Worm (Caenorhabditis elegans) whole organism, L2 larva: ENCODE data around the gene F13H8.1.
A peak's percentile ranks its signal among the peaks of the same experiment; 100 is the strongest.

Experiments
- C34F6.9 ChIP-seq: fragments of 150-350 bp; optimal IDR thresholded peaks from 2 replicates; lab custom pipeline; 2014; ENCODE audit warnings: missing biosample characterization, missing genetic modification characterization
- F13H6.1 ChIP-seq: sonication (generic microtip); optimal IDR thresholded peaks from 2 replicates; lab custom pipeline; 2016; ENCODE audit warnings: missing genetic modification characterization, missing compliant biosample characterization
- R02D3.7 ChIP-seq: fragments of 150-350 bp; optimal IDR thresholded peaks from 2 replicates; lab custom pipeline; 2014; ENCODE audit warnings: missing biosample characterization, missing genetic modification characterization
- Y55F3AM.14 ChIP-seq: fragments of 200-800 bp; sonication (Bioruptor generic); optimal IDR thresholded peaks from 2 replicates; lab custom pipeline; 2018; ENCODE audit warnings: mild to moderate bottlenecking, missing genetic modification characterization, missing compliant biosample characterization
- ZK546.5 ChIP-seq: sonication (generic microtip); optimal IDR thresholded peaks from 2 replicates; lab custom pipeline; 2017; ENCODE audit warnings: missing biosample characterization, missing genetic modification characterization
- alr-1 ChIP-seq: fragments of 150-350 bp; optimal IDR thresholded peaks from 2 replicates; lab custom pipeline; 2014; ENCODE audit warnings: missing biosample characterization, missing genetic modification characterization
- aly-2 ChIP-seq: fragments of 150-350 bp; optimal IDR thresholded peaks from 2 replicates; lab custom pipeline; 2014; ENCODE audit warnings: missing biosample characterization, missing genetic modification characterization
- ceh-16 ChIP-seq: fragments of 150-350 bp; optimal IDR thresholded peaks from 2 replicates; lab custom pipeline; 2014; ENCODE audit warnings: missing biosample characterization, missing genetic modification characterization
- ceh-82 ChIP-seq: fragments of 150-350 bp; optimal IDR thresholded peaks from 2 replicates; lab custom pipeline; 2014; ENCODE audit warnings: missing biosample characterization, missing genetic modification characterization
- crh-2 ChIP-seq: sonication (generic microtip); optimal IDR thresholded peaks from 2 replicates; lab custom pipeline; 2017; ENCODE audit warnings: missing biosample characterization, missing genetic modification characterization
- dmd-4 ChIP-seq: sonication (generic microtip); optimal IDR thresholded peaks from 2 replicates; lab custom pipeline; 2017; ENCODE audit warnings: missing biosample characterization, missing genetic modification characterization
- egl-27 ChIP-seq: sonication (generic microtip); optimal IDR thresholded peaks from 3 replicates; lab custom pipeline; 2017; ENCODE audit warnings: missing biosample characterization, missing genetic modification reagents, missing genetic modification characterization
- elt-1 ChIP-seq: fragments of 150-350 bp; optimal IDR thresholded peaks from 2 replicates; lab custom pipeline; 2014; ENCODE audit warnings: missing biosample characterization, missing genetic modification characterization
- fos-1 ChIP-seq: fragments of 150-350 bp; optimal IDR thresholded peaks from 2 replicates; lab custom pipeline; 2014; ENCODE audit warnings: missing biosample characterization, missing genetic modification characterization
- gmeb-1 ChIP-seq: fragments of 150-350 bp; optimal IDR thresholded peaks from 2 replicates; lab custom pipeline; 2014; ENCODE audit warnings: missing biosample characterization, missing genetic modification characterization
- lin-11 ChIP-seq: fragments of 150-350 bp; sonication (generic microtip); optimal IDR thresholded peaks from 2 replicates; lab custom pipeline; 2014; ENCODE audit warnings: missing biosample characterization, missing genetic modification characterization, inconsistent platforms, mixed read lengths
- lin-13 ChIP-seq: fragments of 150-350 bp; optimal IDR thresholded peaks from 2 replicates; lab custom pipeline; 2014; ENCODE audit warnings: missing biosample characterization, missing genetic modification reagents, missing genetic modification characterization
- lin-39 ChIP-seq: fragments of 150-350 bp; optimal IDR thresholded peaks from 2 replicates; lab custom pipeline; 2014; ENCODE audit warnings: missing biosample characterization, missing genetic modification reagents, missing genetic modification characterization
- lsy-2 ChIP-seq, 2 experiments: fragments of 150-350 bp in 1 of 2; sonication (generic microtip) in 1 of 2; optimal IDR thresholded peaks; 2 replicates each; lab custom pipeline; 2014 to 2017; ENCODE audit warnings: missing biosample characterization in 2 of 2, missing genetic modification characterization in 2 of 2
- mab-5 ChIP-seq: fragments of 150-350 bp; optimal IDR thresholded peaks from 2 replicates; lab custom pipeline; 2014; ENCODE audit warnings: missing biosample characterization, missing genetic modification characterization
- mbf-1 ChIP-seq: sonication (generic microtip); optimal IDR thresholded peaks from 2 replicates; lab custom pipeline; 2017; ENCODE audit warnings: missing biosample characterization, missing genetic modification characterization
- mdl-1 ChIP-seq, 2 experiments: fragments of 150-350 bp in 1 of 2; sonication (generic microtip) in 1 of 2; optimal IDR thresholded peaks; 2 replicates each; lab custom pipeline; 2017; ENCODE audit warnings: missing biosample characterization in 2 of 2, missing genetic modification characterization in 2 of 2
- nhr-11 ChIP-seq: fragments of 150-350 bp; optimal IDR thresholded peaks from 2 replicates; lab custom pipeline; 2014; ENCODE audit warnings: missing biosample characterization, missing genetic modification characterization
- nhr-12 ChIP-seq: fragments of 150-350 bp; optimal IDR thresholded peaks from 2 replicates; lab custom pipeline; 2014; ENCODE audit warnings: missing biosample characterization, missing genetic modification characterization
- nhr-21 ChIP-seq: fragments of 150-350 bp; optimal IDR thresholded peaks from 2 replicates; lab custom pipeline; 2014; ENCODE audit warnings: missing biosample characterization, missing genetic modification characterization
- nhr-23 ChIP-seq: fragments of 150-350 bp; optimal IDR thresholded peaks from 2 replicates; lab custom pipeline; 2014; ENCODE audit warnings: missing biosample characterization, missing genetic modification reagents, missing genetic modification characterization
- nhr-237 ChIP-seq: fragments of 150-350 bp; optimal IDR thresholded peaks from 2 replicates; lab custom pipeline; 2014; ENCODE audit warnings: missing biosample characterization, missing genetic modification characterization
- nhr-25 ChIP-seq: fragments of 150-350 bp; sonication (generic microtip); optimal IDR thresholded peaks from 3 replicates; lab custom pipeline; 2014; ENCODE audit warnings: missing biosample characterization, missing genetic modification characterization
- peb-1 ChIP-seq: fragments of 150-350 bp; optimal IDR thresholded peaks from 2 replicates; lab custom pipeline; 2014; ENCODE audit warnings: missing biosample characterization, missing genetic modification characterization
- sem-4 ChIP-seq: fragments of 150-350 bp; optimal IDR thresholded peaks from 2 replicates; lab custom pipeline; 2014; ENCODE audit warnings: missing biosample characterization, missing genetic modification reagents, missing genetic modification characterization
- skn-1 ChIP-seq: sonication (generic microtip); optimal IDR thresholded peaks from 2 replicates; lab custom pipeline; 2017; ENCODE audit warnings: missing biosample characterization, missing genetic modification characterization
- sma-9 ChIP-seq, 2 experiments: fragments of 150-350 bp in 1 of 2; sonication (generic microtip) in 1 of 2; optimal IDR thresholded peaks; 2 replicates each; lab custom pipeline; 2014 to 2016; ENCODE audit warnings: missing genetic modification characterization in 2 of 2, mild to moderate bottlenecking in 1 of 2, missing biosample characterization in 1 of 2, missing compliant biosample characterization in 1 of 2, missing genetic modification reagents in 1 of 2, moderate library complexity in 1 of 2
- snpc-4 ChIP-seq: fragments of 150-350 bp; optimal IDR thresholded peaks from 2 replicates; lab custom pipeline; 2014; ENCODE audit warnings: missing biosample characterization, missing genetic modification characterization
- unc-55 ChIP-seq: fragments of 150-350 bp; sonication (generic microtip); optimal IDR thresholded peaks from 3 replicates; lab custom pipeline; 2014; ENCODE audit warnings: missing biosample characterization, missing genetic modification reagents, missing genetic modification characterization
- unc-62 ChIP-seq: fragments of 150-350 bp; optimal IDR thresholded peaks from 2 replicates; lab custom pipeline; 2014; ENCODE audit warnings: missing biosample characterization, missing genetic modification reagents, missing genetic modification characterization
- ztf-1 ChIP-seq: fragments of 200-800 bp; sonication (Bioruptor generic); conservative IDR thresholded peaks from 2 replicates; pipeline ENCODE4 v1.3.6; 2022; ENCODE audit warnings: missing genetic modification characterization, missing compliant biosample characterization
- ztf-11 ChIP-seq: sonication (generic microtip); optimal IDR thresholded peaks from 2 replicates; lab custom pipeline; 2017; ENCODE audit warnings: missing biosample characterization, missing genetic modification characterization
- ztf-4 ChIP-seq: fragments of 150-350 bp; optimal IDR thresholded peaks from 2 replicates; lab custom pipeline; 2014; ENCODE audit warnings: missing biosample characterization, missing genetic modification characterization

The F13H8.1 gene

DNA sequence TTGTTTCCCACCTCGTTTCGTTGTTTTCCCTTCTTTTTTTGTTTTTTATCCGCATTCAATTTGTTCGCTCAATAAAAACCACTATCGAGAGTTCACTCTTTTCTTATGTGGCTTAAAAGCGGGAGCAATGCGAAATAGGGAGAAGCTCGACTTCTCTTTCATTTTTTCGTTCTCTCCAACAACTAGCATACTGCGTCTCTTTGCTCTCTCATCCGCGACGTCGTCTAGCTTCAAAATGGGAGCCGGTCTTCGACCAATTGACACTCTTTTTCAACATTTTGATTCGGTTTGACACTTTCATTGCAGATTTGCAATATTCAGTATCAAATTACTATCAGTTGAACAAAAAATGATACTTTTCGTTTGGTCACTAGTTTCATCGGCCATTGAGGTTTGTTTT, 9.3 kb upstream of the F13H8.1 start, which contains the start of gene bpl-1:
Gene bpl-1, plus strand, starts transcription at position 301 of the 400 bp plus-strand sequence.
- TF ChIP-seq C34F6.9 (tag; lab: Kevin White, UChicago) (peak; percentile 26), unc-55 (GFP tag; lab: Kevin White, UChicago) (peak; percentile 13), nhr-23 (no peak), aly-2 (tag; lab: Kevin White, UChicago) (no peak), nhr-237 (no peak), lin-39 (tag; lab: Kevin White, UChicago) (no peak), nhr-11 (tag; lab: Kevin White, UChicago) (no peak)

DNA sequence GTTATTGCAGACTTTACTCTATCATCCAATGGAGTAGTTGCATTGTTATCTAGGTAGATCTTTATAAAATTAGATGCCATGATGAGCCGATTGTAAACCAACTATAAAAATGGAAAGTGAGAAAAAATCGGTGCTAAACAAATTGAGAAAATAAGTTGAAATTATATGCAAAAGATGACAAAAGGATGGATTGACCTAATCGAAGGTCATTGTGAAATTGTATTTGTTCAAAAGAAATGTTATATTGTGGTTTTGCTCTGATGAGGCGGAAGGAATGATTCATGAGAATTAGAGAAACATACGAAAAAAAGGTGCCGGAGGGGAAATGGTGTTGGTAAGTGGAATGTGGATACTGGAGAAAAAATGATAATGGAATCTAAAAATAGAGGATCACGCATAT, 2.2 kb upstream of the F13H8.1 start, which contains the start of gene scly-1:
Gene scly-1, minus strand, starts transcription at position 101 of the 400 bp plus-strand sequence.
- TF ChIP-seq ceh-16 (tag; lab: Kevin White, UChicago) (no peak), ztf-11 (tag; lab: Kevin White, UChicago) (no peak), ztf-1 (GFP tag; lab: Robert Waterston, UW) (no peak), elt-1 (no peak), nhr-11 (tag; lab: Kevin White, UChicago) (no peak), lin-13 (GFP tag; lab: Kevin White, UChicago) (no peak), gmeb-1 (tag; lab: Kevin White, UChicago) (no peak), peb-1 (no peak), crh-2 (no peak), mbf-1 (tag; lab: Kevin White, UChicago) (no peak), sem-4 (tag; lab: Kevin White, UChicago) (no peak), lin-11 (tag; lab: Kevin White, UChicago) (no peak), lsy-2 (tag; optimal IDR thresholded peaks at IDR 0.05; lab: Kevin White, UChicago) (no peak), nhr-25 (tag; lab: Kevin White, UChicago) (no peak), nhr-23 (no peak), lin-39 (tag; lab: Kevin White, UChicago) (no peak), skn-1 (tag; lab: Kevin White, UChicago) (no peak), dmd-4 (tag; lab: Kevin White, UChicago) (no peak)
- TF ChIP-seq, all 48 proteins: peak for 0

DNA sequence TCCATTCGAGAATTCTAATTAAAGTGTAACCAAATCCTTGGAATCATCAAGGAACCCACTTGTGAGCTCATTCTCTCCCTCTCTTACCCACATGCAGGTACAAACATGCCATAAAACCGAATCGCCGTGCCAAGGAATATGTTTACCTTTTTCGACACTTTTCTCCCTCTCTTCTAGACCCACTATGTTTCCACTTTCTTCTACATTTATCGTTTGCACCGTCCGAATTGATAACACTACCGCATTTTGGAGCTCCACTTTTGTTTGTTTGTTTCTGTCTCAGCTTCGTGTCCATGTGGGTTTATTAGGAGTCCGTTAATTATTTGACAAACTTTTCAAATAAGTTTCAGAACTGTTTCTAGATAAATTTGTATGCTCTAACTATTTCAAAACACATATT, 1.3 kb upstream of the F13H8.1 start:
- TF ChIP-seq crh-2: no peak
- peak; percentile 32 for TF ChIP-seq fos-1

DNA sequence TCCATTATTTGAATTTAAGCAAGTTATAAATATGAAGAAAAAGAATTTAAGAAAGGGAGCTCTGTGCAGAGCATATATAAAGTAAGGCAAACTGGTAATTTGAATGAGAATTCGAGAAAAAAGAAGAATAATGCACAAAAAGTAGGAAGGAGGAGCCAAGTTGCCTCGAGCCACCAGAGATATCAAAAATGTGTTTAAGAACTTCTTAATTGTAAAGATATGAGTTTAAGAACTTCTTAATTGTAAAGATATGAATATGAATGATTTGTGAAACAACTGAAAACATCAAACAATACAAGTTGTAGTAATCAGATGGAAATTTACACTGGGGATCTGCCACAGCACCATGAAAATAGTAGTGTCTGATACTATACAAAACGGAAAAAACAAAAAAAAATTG, 3.7 kb downstream of the F13H8.1 start, which contains the start of gene F13H8.6:
Gene F13H8.6, minus strand, starts transcription at position 101 of the 400 bp plus-strand sequence.
- TF ChIP-seq F13H6.1 (tag; lab: Kevin White, UChicago) (no peak), Y55F3AM.14 (no peak), lsy-2 (tag; optimal IDR thresholded peaks at IDR 0.05; lab: Kevin White, UChicago) (no peak)

DNA sequence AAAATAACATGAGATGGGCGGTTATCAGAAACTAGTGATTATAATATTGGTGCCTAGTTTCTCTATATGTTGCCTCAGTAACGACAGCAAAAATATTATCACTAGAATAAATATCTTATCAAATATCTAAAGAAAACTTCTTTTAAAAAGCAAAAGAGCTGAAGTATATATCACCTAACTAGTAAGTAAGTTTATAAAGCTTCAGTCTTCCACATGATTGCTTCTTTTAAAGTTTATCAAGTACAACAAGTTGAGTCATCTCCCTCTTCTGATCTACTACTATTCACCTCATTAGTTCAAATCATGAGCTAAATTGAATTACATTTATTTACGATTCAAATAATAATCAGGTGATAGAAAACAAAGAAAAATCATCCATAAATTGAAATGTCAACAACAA, 4.9 kb downstream of the F13H8.1 start:
- TF ChIP-seq lsy-2 (tag; optimal IDR thresholded peaks at IDR 0.05; lab: Kevin White, UChicago): peak in 1 of 2 experiments; percentile 14
- no peak for TF ChIP-seq sma-9 (GFP tag; optimal IDR thresholded peaks at IDR 0.05; lab: Kevin White, UChicago)
- TF ChIP-seq sma-9 (tag; optimal IDR thresholded peaks at IDR 0.05; lab: Kevin White, UChicago): no peak
- no peak for TF ChIP-seq ceh-82 (tag; lab: Kevin White, UChicago)
- peak; percentile 58 for TF ChIP-seq ztf-4

DNA sequence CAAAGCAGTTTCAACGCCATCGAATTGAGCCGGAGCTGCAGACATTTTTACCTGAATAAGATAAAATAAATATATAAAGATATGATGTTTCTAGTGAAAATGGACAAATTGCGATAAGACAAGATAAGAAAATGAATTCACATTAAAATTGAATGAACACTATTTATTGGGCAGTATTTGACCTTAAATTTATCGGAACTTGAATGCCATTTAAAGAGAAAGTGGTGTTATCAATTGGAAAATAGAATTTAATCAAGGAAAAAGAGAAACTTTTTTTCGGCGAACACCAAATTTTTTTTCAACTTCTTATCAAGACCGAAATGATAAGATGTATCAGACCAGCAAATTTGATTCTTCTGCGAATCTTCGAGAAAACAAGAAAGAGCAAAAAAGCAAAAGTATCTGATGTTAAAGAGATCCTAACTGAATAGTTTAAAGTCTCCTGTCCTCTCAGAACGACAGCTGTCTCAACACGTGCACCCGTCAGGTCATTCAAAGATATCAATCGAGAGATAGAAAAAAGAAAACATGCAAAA, 6.9 kb downstream of the F13H8.1 start, which contains the start of gene upb-1:
Gene upb-1, minus strand, starts transcription at position 51 of the 536 bp plus-strand sequence.
- TF ChIP-seq nhr-11 (tag; lab: Kevin White, UChicago) (no peak), sma-9 (GFP tag; optimal IDR thresholded peaks at IDR 0.05; lab: Kevin White, UChicago) (peak; percentile 63), sma-9 (tag; optimal IDR thresholded peaks at IDR 0.05; lab: Kevin White, UChicago) (no peak), gmeb-1 (tag; lab: Kevin White, UChicago) (no peak), skn-1 (tag; lab: Kevin White, UChicago) (no peak), nhr-23 (no peak), snpc-4 (tag; lab: Kevin White, UChicago) (no peak), Y55F3AM.14 (no peak), lin-11 (tag; lab: Kevin White, UChicago) (no peak), fos-1 (peak; percentile 41), ZK546.5 (no peak), lsy-2 (tag; optimal IDR thresholded peaks at IDR 0.05; lab: Kevin White, UChicago) (peak in 1 of 2 experiments; percentile 52), unc-62 (GFP tag; lab: Kevin White, UChicago) (no peak), nhr-237 (no peak), C34F6.9 (tag; lab: Kevin White, UChicago) (peak; percentile 47), ztf-4 (no peak), lin-13 (GFP tag; lab: Kevin White, UChicago) (no peak), sem-4 (tag; lab: Kevin White, UChicago) (no peak), lin-39 (tag; lab: Kevin White, UChicago) (no peak), dmd-4 (tag; lab: Kevin White, UChicago) (no peak), alr-1 (tag; lab: Kevin White, UChicago) (no peak), peb-1 (no peak), elt-1 (no peak), nhr-25 (tag; lab: Kevin White, UChicago) (no peak), aly-2 (tag; lab: Kevin White, UChicago) (no peak), R02D3.7 (tag; lab: Kevin White, UChicago) (no peak), mab-5 (tag; lab: Kevin White, UChicago) (no peak), nhr-12 (tag; lab: Kevin White, UChicago) (no peak), ztf-11 (tag; lab: Kevin White, UChicago) (no peak), ceh-16 (tag; lab: Kevin White, UChicago) (no peak), mdl-1 (tag; optimal IDR thresholded peaks at IDR 0.05; lab: Kevin White, UChicago) (no peak), egl-27 (tag; lab: Kevin White, UChicago) (no peak), nhr-21 (tag; lab: Kevin White, UChicago) (no peak), F13H6.1 (tag; lab: Kevin White, UChicago) (peak; percentile 63)
